Fruit fly (Drosophila melanogaster) Kc167 (cell line): Measurements from ENCODE around the gene hay.

Experiments used
- Myc ChIP-seq: fragments of >200 bp; optimal IDR thresholded peaks from 2 replicates; lab custom pipeline; 2017; ENCODE audit warnings: missing external identifiers
- Sin3A ChIP-seq: fragments of >200 bp; optimal IDR thresholded peaks from 2 replicates; lab custom pipeline; 2018; ENCODE audit warnings: missing external identifiers
- h ChIP-seq: fragments of >200 bp; optimal IDR thresholded peaks from 3 replicates; lab custom pipeline; 2018; ENCODE audit warnings: missing external identifiers
- insv ChIP-seq: fragments of >200 bp; optimal IDR thresholded peaks from 3 replicates; lab custom pipeline; 2018; ENCODE audit warnings: missing external identifiers
- psq ChIP-seq: fragments of >200 bp; optimal IDR thresholded peaks from 2 replicates; lab custom pipeline; 2017; ENCODE audit warnings: missing external identifiers
- ttk ChIP-seq: sonication (Bioruptor generic); optimal IDR thresholded peaks from 2 replicates; lab custom pipeline; 2017; ENCODE audit warnings: missing external identifiers

Gene hay

dm6 chr3L:10630885-10631359 is at the start of gene hay, which contains the start of the genes CG42535 and CG34001:
Gene hay, plus strand, starts transcription at chr3L:10631079.
Gene CG42535, minus strand, starts transcription at chr3L:10630935.
Gene CG34001, plus strand, starts transcription at chr3L:10631079.
- no peak for TF ChIP-seq Sin3A
- no peak for TF ChIP-seq Myc (lab: Kevin White, UChicago)
- no peak for TF ChIP-seq ttk (lab: Kevin White, UChicago)
- TF ChIP-seq insv (lab: Kevin White, UChicago) = no peak
- TF ChIP-seq psq (lab: Kevin White, UChicago) = no peak
- TF ChIP-seq h (lab: Kevin White, UChicago) = no peak

dm6 chr3L:10581688-10582288 is 49.1 kb upstream of the hay start:
- TF ChIP-seq psq (lab: Kevin White, UChicago) (no peak), Myc (lab: Kevin White, UChicago) (no peak), insv (lab: Kevin White, UChicago) (no peak), ttk (lab: Kevin White, UChicago) (no peak), Sin3A (no peak), h (lab: Kevin White, UChicago) (no peak)

DNA sequence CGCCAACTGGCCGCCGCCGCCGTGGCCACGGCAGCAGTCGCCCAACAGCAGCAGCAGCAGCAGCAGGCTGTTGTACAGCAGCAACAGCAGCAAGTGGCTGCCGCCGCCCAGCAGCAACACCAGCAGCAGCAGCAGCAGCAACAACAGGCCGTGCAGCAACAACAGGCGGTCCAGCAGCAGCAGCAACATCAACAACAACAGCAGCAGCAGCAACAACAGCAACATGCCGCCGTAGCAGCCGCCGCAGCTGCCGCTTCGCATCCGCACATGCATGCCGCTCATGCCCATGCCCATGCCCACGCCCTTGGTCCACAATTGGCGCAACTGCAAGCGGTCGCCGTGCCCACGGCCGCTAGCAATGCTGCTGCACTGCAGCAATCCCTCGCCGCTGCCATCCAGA is 45.9 kb upstream of the hay start:
- TF ChIP-seq ttk (lab: Kevin White, UChicago) (no peak), Sin3A (no peak), insv (lab: Kevin White, UChicago) (no peak), h (lab: Kevin White, UChicago) (no peak), psq (lab: Kevin White, UChicago) (no peak), Myc (lab: Kevin White, UChicago) (no peak)

DNA sequence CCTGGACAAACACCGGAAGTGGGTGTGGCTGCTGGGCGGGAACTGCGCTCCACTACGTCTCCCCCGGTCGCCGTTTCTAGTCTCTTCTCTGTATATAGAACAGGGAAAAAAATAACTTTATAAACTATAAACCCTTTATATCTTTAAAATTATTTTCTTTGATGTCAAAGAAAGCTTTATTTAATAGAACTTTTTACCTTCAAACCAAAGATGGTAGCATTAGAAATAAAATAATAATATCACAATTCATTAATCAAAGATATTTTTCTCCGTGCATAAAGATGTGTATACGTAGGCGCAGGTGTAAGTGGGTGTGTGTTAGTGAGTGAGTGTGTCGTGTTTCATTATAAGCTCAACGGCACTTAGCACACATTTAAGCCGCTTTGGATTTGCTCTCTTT is 31.4 kb upstream of the hay start:
- TF ChIP-seq ttk (lab: Kevin White, UChicago) (no peak), psq (lab: Kevin White, UChicago) (no peak), Myc (lab: Kevin White, UChicago) (no peak), Sin3A (no peak), h (lab: Kevin White, UChicago) (no peak), insv (lab: Kevin White, UChicago) (no peak)

- TF ChIP-seq insv (lab: Kevin White, UChicago) (no peak), h (lab: Kevin White, UChicago) (no peak), ttk (lab: Kevin White, UChicago) (no peak), Myc (lab: Kevin White, UChicago) (no peak), psq (lab: Kevin White, UChicago) (no peak), Sin3A (no peak)
Measured at dm6 chr3L:10623476-10623875, 7.4 kb upstream of the hay start, which contains the start of gene CG42521. Gene CG42521, minus strand, starts transcription at chr3L:10623576.

DNA sequence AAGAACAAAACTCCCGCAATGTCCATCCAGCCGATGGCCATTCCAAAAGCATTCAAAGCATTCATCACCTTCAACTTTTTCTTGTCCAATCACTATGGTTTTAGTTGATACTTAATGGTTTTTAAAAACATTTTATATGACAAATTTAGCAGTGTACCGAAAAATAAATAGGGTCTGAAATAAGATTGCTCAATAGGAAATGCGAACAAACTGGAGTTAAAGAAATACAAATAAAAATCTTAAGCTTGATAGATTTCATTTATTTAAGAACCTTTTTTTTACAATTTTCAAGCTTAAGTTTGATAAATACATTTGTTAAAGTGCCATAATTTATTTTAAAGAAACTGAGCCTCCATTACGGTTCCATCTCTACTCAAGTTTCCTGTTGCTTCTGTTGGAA is 5.4 kb upstream of the hay start, which contains the start of gene CG43127:
TSS of gene CG43127 (minus strand) at position 101 of the 400 bp plus-strand sequence.
- TF ChIP-seq insv (lab: Kevin White, UChicago) (no peak), h (lab: Kevin White, UChicago) (no peak), ttk (lab: Kevin White, UChicago) (no peak), Myc (lab: Kevin White, UChicago) (no peak), psq (lab: Kevin White, UChicago) (no peak), Sin3A (no peak)

DNA sequence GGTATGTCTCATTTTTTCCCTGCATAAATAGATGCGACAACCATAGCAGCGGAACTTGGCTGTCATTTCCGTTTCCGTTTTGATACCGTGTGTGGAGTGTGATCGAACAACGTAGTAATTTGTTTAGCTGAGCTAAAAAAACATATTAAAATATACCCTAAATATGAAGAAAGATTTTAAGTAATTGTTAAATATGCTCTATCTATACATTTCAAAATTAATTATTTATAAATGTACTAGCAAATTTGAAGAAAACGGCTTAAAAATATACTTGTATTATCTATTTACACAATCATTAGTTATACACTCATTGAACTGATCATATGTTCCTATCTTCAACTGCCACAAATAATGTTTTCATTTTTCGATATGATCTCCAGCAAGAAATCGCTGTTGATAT is 4.7 kb upstream of the hay start, which contains the start of gene CG34238:
TSS of gene CG34238 (plus strand) at position 301 of the 400 bp plus-strand sequence.
- TF ChIP-seq ttk (lab: Kevin White, UChicago) = no peak
- TF ChIP-seq h (lab: Kevin White, UChicago) = no peak
- TF ChIP-seq insv (lab: Kevin White, UChicago) = no peak
- no peak for TF ChIP-seq psq (lab: Kevin White, UChicago)
- no peak for TF ChIP-seq Sin3A
- no peak for TF ChIP-seq Myc (lab: Kevin White, UChicago)

dm6 chr3L:10628384-10628783 is 2.5 kb upstream of the hay start, which contains the start of gene CG14151:
Gene CG14151, minus strand, starts transcription at chr3L:10628484.
- TF ChIP-seq Sin3A = no peak
- TF ChIP-seq ttk (lab: Kevin White, UChicago) = no peak
- TF ChIP-seq insv (lab: Kevin White, UChicago) = no peak
- no peak for TF ChIP-seq psq (lab: Kevin White, UChicago)
- no peak for TF ChIP-seq Myc (lab: Kevin White, UChicago)
- no peak for TF ChIP-seq h (lab: Kevin White, UChicago)

dm6 chr3L:10629969-10630368 is 910 bp upstream of the hay start, which contains the start of gene CG42536:
Gene CG42536, minus strand, starts transcription at chr3L:10630069.
- no peak for TF ChIP-seq psq (lab: Kevin White, UChicago)
- TF ChIP-seq h (lab: Kevin White, UChicago) = no peak

DNA sequence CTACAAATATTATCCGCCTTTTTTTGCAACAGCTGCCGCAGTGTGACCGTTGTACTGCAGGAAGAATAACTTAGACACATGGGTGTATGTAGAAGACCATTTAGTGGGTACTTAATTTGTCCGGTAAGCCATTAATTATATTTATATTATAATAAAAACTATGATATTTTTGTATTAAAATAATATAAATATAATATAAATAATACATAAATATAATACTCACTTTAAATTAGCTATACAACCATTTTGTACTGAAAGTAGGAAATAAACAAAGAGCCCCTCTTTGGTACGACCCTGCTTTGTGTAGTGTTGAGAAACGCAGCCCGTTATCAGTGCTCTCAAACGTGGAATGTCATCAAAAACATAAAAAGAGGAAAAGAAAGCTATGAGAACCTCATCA is 6.9 kb downstream of the hay start, which contains the start of gene Cnep1r2:
TSS of gene Cnep1r2 (plus strand) at position 328 of the 400 bp plus-strand sequence.
- TF ChIP-seq psq (lab: Kevin White, UChicago) (no peak), h (lab: Kevin White, UChicago) (no peak), insv (lab: Kevin White, UChicago) (no peak), ttk (lab: Kevin White, UChicago) (no peak), Myc (lab: Kevin White, UChicago) (no peak), Sin3A (no peak)

dm6 chr3L:10639440-10639839 is 8.6 kb downstream of the hay start, which contains the start of gene CG18628:
Gene CG18628, plus strand, starts transcription at chr3L:10639740.
- no peak for TF ChIP-seq h (lab: Kevin White, UChicago)
- TF ChIP-seq ttk (lab: Kevin White, UChicago) = no peak
- no peak for TF ChIP-seq Sin3A
- TF ChIP-seq Myc (lab: Kevin White, UChicago) = no peak
- no peak for TF ChIP-seq insv (lab: Kevin White, UChicago)
- TF ChIP-seq psq (lab: Kevin White, UChicago) = no peak

dm6 chr3L:10641589-10641988 is 10.7 kb downstream of the hay start, which contains the start of gene CG14154:
Gene CG14154, plus strand, starts transcription at chr3L:10641889.
- no peak for TF ChIP-seq Sin3A
